Worm (Caenorhabditis elegans) whole organism, L4 larva: ENCODE measurements around the gene D1086.19.
A peak's percentile ranks its signal among the peaks of the same experiment; 100 is the strongest.

Source experiments
- F44E2.7 ChIP-seq: fragments of 200-800 bp; sonication (Bioruptor generic); IDR thresholded peaks from 2 replicates; pipeline ENCODE4 v2.1.2; 2022; ENCODE audit warnings: missing genetic modification characterization, missing compliant biosample characterization
- F49E8.2 ChIP-seq: sonication (generic microtip); optimal IDR thresholded peaks from 2 replicates; lab custom pipeline; 2016; ENCODE audit warnings: missing compliant biosample characterization, mild to moderate bottlenecking, missing genetic modification characterization, borderline replicate concordance
- T20F7.1 ChIP-seq: fragments of 200-800 bp; sonication (Bioruptor generic); optimal IDR thresholded peaks from 2 replicates; lab custom pipeline; 2018; ENCODE audit warnings: mild to moderate bottlenecking, missing genetic modification characterization, missing compliant biosample characterization
- T26A8.4 ChIP-seq: fragments of 200-800 bp; sonication (Bioruptor generic); IDR thresholded peaks from 2 replicates; pipeline ENCODE4 v1.3.6; 2022; ENCODE audit warnings: missing genetic modification characterization, missing compliant biosample characterization
- ZK337.2 ChIP-seq: fragments of 200-800 bp; sonication (Bioruptor generic); IDR thresholded peaks from 2 replicates; pipeline ENCODE4 v1.3.6; 2022; ENCODE audit warnings: missing genetic modification reagents, missing genetic modification characterization, missing compliant biosample characterization
- aha-1 ChIP-seq: fragments of 150-350 bp; peaks from one replicate; lab custom pipeline; 2014; ENCODE audit warnings: missing biosample characterization, missing genetic modification characterization
- arid-1 ChIP-seq: fragments of 200-800 bp; sonication (Bioruptor generic); conservative IDR thresholded peaks from 2 replicates; pipeline ENCODE4 v1.3.6; 2022; ENCODE audit warnings: missing genetic modification reagents, missing genetic modification characterization, missing compliant biosample characterization
- ceh-20 ChIP-seq: fragments of 200-800 bp; sonication (Bioruptor generic); IDR thresholded peaks from 2 replicates; pipeline ENCODE4 v1.3.6; 2022; ENCODE audit warnings: missing genetic modification reagents, missing genetic modification characterization, missing compliant biosample characterization
- ceh-28 ChIP-seq: fragments of 150-350 bp; optimal IDR thresholded peaks from 2 replicates; lab custom pipeline; 2014; ENCODE audit warnings: missing biosample characterization, missing genetic modification reagents, missing genetic modification characterization
- ceh-44 ChIP-seq: fragments of 200-800 bp; sonication (Bioruptor generic); IDR thresholded peaks from 2 replicates; pipeline ENCODE4 v1.3.6; 2022; ENCODE audit warnings: missing genetic modification reagents, missing genetic modification characterization, missing compliant biosample characterization
- ceh-62 ChIP-seq: sonication (generic microtip); optimal IDR thresholded peaks from 2 replicates; lab custom pipeline; 2017; ENCODE audit warnings: missing biosample characterization, missing genetic modification characterization
- cey-2 ChIP-seq: sonication (generic microtip); optimal IDR thresholded peaks from 3 replicates; lab custom pipeline; 2017; ENCODE audit warnings: missing genetic modification characterization, mild to moderate bottlenecking, missing compliant biosample characterization, antibody characterized with exemption, borderline replicate concordance; ENCODE audit not compliant: insufficient read depth
- ctbp-1 ChIP-seq: fragments of 200-800 bp; sonication (Bioruptor generic); IDR thresholded peaks from 2 replicates; pipeline ENCODE4 v1.3.6; 2022; ENCODE audit warnings: missing genetic modification reagents, missing genetic modification characterization, missing compliant biosample characterization
- daf-12 ChIP-seq: fragments of 150-350 bp; optimal IDR thresholded peaks from 2 replicates; lab custom pipeline; 2014; ENCODE audit warnings: missing biosample characterization, missing genetic modification reagents, missing genetic modification characterization
- daf-16 ChIP-seq, 3 experiments: sonication (generic microtip); optimal IDR thresholded peaks; 2 replicates each; lab custom pipeline; 2016 to 2017; ENCODE audit warnings: missing genetic modification characterization in 3 of 3, missing genetic modification reagents in 3 of 3, mild to moderate bottlenecking in 2 of 3, missing compliant biosample characterization in 2 of 3, missing biosample characterization in 1 of 3, moderate library complexity in 1 of 3
- dmd-6 ChIP-seq: fragments of 200-800 bp; sonication (Bioruptor generic); IDR thresholded peaks from 2 replicates; pipeline ENCODE4 v1.3.6; 2022; ENCODE audit warnings: missing genetic modification reagents, missing genetic modification characterization, missing compliant biosample characterization
- dmd-8 ChIP-seq: fragments of 200-800 bp; sonication (Bioruptor generic); IDR thresholded peaks from 2 replicates; pipeline ENCODE4 v1.3.6; 2022; ENCODE audit warnings: missing genetic modification characterization, missing compliant biosample characterization
- dpl-1 ChIP-seq: fragments of 150-350 bp; optimal IDR thresholded peaks from 2 replicates; lab custom pipeline; 2014; ENCODE audit warnings: missing biosample characterization, missing genetic modification reagents, missing genetic modification characterization
- dve-1 ChIP-seq: sonication (generic microtip); optimal IDR thresholded peaks from 2 replicates; lab custom pipeline; 2017; ENCODE audit warnings: antibody characterized with exemption, mild to moderate bottlenecking, missing genetic modification characterization, missing compliant biosample characterization; ENCODE audit not compliant: insufficient read depth
- fkh-10 ChIP-seq: fragments of 150-350 bp; optimal IDR thresholded peaks from 2 replicates; lab custom pipeline; 2014; ENCODE audit warnings: missing biosample characterization, missing genetic modification reagents, missing genetic modification characterization
- gei-8 ChIP-seq: fragments of 200-800 bp; sonication (Bioruptor generic); optimal IDR thresholded peaks from 2 replicates; lab custom pipeline; 2018; ENCODE audit warnings: mild to moderate bottlenecking, missing genetic modification characterization, missing compliant biosample characterization
- hlh-11 ChIP-seq: fragments of 200-800 bp; sonication (Bioruptor generic); optimal IDR thresholded peaks from 2 replicates; lab custom pipeline; 2018; ENCODE audit warnings: mild to moderate bottlenecking, missing genetic modification characterization, missing compliant biosample characterization
- hlh-30 ChIP-seq: sonication (generic microtip); optimal IDR thresholded peaks from 2 replicates; lab custom pipeline; 2017; ENCODE audit warnings: antibody characterized with exemption, mild to moderate bottlenecking, missing genetic modification characterization, missing compliant biosample characterization; ENCODE audit not compliant: insufficient read depth
- jun-1 ChIP-seq: fragments of 150-350 bp; optimal IDR thresholded peaks from 2 replicates; lab custom pipeline; 2014; ENCODE audit warnings: missing biosample characterization, missing genetic modification reagents, missing genetic modification characterization
- lsy-2 ChIP-seq, 2 experiments: fragments of 150-350 bp in 1 of 2; sonication (generic microtip) in 1 of 2; optimal IDR thresholded peaks; 2 replicates each; lab custom pipeline; 2014 to 2017; ENCODE audit warnings: missing biosample characterization in 2 of 2, missing genetic modification characterization in 2 of 2
- madf-5 ChIP-seq, 2 experiments: fragments of 200-800 bp; sonication (Bioruptor generic); IDR thresholded peaks; 2 replicates each; pipeline ENCODE4 v1.3.6; 2022; ENCODE audit warnings: missing compliant biosample characterization in 2 of 2, missing genetic modification characterization in 2 of 2
- madf-9 ChIP-seq: fragments of 200-800 bp; sonication (Bioruptor generic); conservative IDR thresholded peaks from 2 replicates; pipeline ENCODE4 v1.3.6; 2022; ENCODE audit warnings: missing genetic modification reagents, missing genetic modification characterization, missing compliant biosample characterization
- mdl-1 ChIP-seq, 2 experiments: fragments of 150-350 bp in 1 of 2; sonication (generic microtip) in 1 of 2; optimal IDR thresholded peaks; 2 replicates each; lab custom pipeline; 2014 to 2017; ENCODE audit warnings: missing biosample characterization in 2 of 2, missing genetic modification characterization in 2 of 2
- mep-1 ChIP-seq: fragments of 150-350 bp; sonication (generic microtip); optimal IDR thresholded peaks from 3 replicates; lab custom pipeline; 2014; ENCODE audit warnings: missing biosample characterization, missing genetic modification characterization
- mxl-2 ChIP-seq: fragments of 200-800 bp; sonication (Bioruptor generic); conservative IDR thresholded peaks from 2 replicates; pipeline ENCODE4 v1.3.6; 2022; ENCODE audit warnings: missing genetic modification reagents, missing genetic modification characterization, missing compliant biosample characterization
- mxl-3 ChIP-seq: fragments of 200-800 bp; sonication (Bioruptor generic); optimal IDR thresholded peaks from 2 replicates; lab custom pipeline; 2018; ENCODE audit warnings: mild to moderate bottlenecking, missing genetic modification characterization, missing compliant biosample characterization
- nhr-237 ChIP-seq: sonication (generic microtip); optimal IDR thresholded peaks from 2 replicates; lab custom pipeline; 2017; ENCODE audit warnings: missing biosample characterization, missing genetic modification characterization
- nhr-28 ChIP-seq: fragments of 150-350 bp; optimal IDR thresholded peaks from 2 replicates; lab custom pipeline; 2014; ENCODE audit warnings: missing biosample characterization, missing genetic modification characterization
- nhr-48 ChIP-seq: sonication (generic microtip); optimal IDR thresholded peaks from 2 replicates; lab custom pipeline; 2016; ENCODE audit warnings: mild to moderate bottlenecking, missing genetic modification characterization, missing compliant biosample characterization
- nhr-6 ChIP-seq: fragments of 150-350 bp; optimal IDR thresholded peaks from 2 replicates; lab custom pipeline; 2014; ENCODE audit warnings: missing biosample characterization, missing genetic modification characterization
- nhr-77 ChIP-seq: fragments of 150-350 bp; optimal IDR thresholded peaks from 2 replicates; lab custom pipeline; 2014; ENCODE audit warnings: missing biosample characterization, missing genetic modification characterization
- pqm-1 ChIP-seq: sonication (generic microtip); optimal IDR thresholded peaks from 2 replicates; lab custom pipeline; 2017; ENCODE audit warnings: missing biosample characterization, missing genetic modification characterization
- rbr-2 ChIP-seq: sonication (generic microtip); optimal IDR thresholded peaks from 2 replicates; lab custom pipeline; 2016; ENCODE audit warnings: missing genotype, missing genetic modification characterization, missing compliant biosample characterization
- skn-1 ChIP-seq: fragments of 150-350 bp; optimal IDR thresholded peaks from 2 replicates; lab custom pipeline; 2014; ENCODE audit warnings: missing biosample characterization, missing genetic modification characterization
- snpc-4 ChIP-seq: fragments of 150-350 bp; optimal IDR thresholded peaks from 2 replicates; lab custom pipeline; 2014; ENCODE audit warnings: missing biosample characterization, missing genetic modification characterization
- tag-97 ChIP-seq: fragments of 200-800 bp; sonication (Bioruptor generic); IDR thresholded peaks from 2 replicates; pipeline ENCODE4 v1.3.6; 2022; ENCODE audit warnings: missing genetic modification characterization, missing compliant biosample characterization
- zfp-3 ChIP-seq: fragments of 200-800 bp; sonication (Bioruptor generic); conservative IDR thresholded peaks from 2 replicates; pipeline ENCODE4 v1.3.6; 2022; ENCODE audit warnings: missing genetic modification reagents, missing genetic modification characterization, missing compliant biosample characterization
- ztf-11 ChIP-seq: fragments of 150-350 bp; optimal IDR thresholded peaks from 2 replicates; lab custom pipeline; 2014; ENCODE audit warnings: missing biosample characterization, missing genetic modification characterization

Gene D1086.19

ce11 chrV:14133002-14133763 is 45.0 kb downstream of the D1086.19 start (continued):
- no peak for TF ChIP-seq daf-12

ce11 chrV:14134757-14135441 is 46.7 kb downstream of the D1086.19 start:
- TF ChIP-seq madf-5 (GFP tag; IDR thresholded peaks at IDR 0.05; lab: Robert Waterston, UW) (0 out of 4 replicates have a peak, but pooled peaks of 1 of the 2 experiments have one; percentile 13), mdl-1 (tag; optimal IDR thresholded peaks at IDR 0.05; lab: Kevin White, UChicago) (no peak), pqm-1 (tag; lab: Kevin White, UChicago) (peak; percentile 91), dmd-6 (GFP tag; lab: Robert Waterston, UW) (peak; percentile 72), hlh-11 (tag; lab: Kevin White, UChicago) (peak; percentile 36), F44E2.7 (GFP tag; lab: Robert Waterston, UW) (no peak), rbr-2 (no peak), nhr-28 (tag; lab: Kevin White, UChicago) (peak; percentile 57), ceh-20 (GFP tag; lab: Robert Waterston, UW) (no peak), cey-2 (tag; lab: Kevin White, UChicago) (no peak), ceh-28 (tag; lab: Kevin White, UChicago) (no peak), F49E8.2 (tag; lab: Kevin White, UChicago) (no peak), nhr-237 (no peak), ctbp-1 (GFP tag; lab: Robert Waterston, UW) (no peak), ceh-44 (GFP tag; lab: Robert Waterston, UW) (no peak), nhr-77 (peak; percentile 48), madf-9 (GFP tag; lab: Robert Waterston, UW) (no peak), daf-16 (GFP tag; optimal IDR thresholded peaks at IDR 0.05; lab: Kevin White, UChicago) (no peak), daf-16 (tag; optimal IDR thresholded peaks at IDR 0.05; lab: Kevin White, UChicago) (peak; percentile 58), dmd-8 (no peak), arid-1 (GFP tag; lab: Robert Waterston, UW) (no peak), ZK337.2 (GFP tag; lab: Robert Waterston, UW) (no peak), dve-1 (tag; lab: Kevin White, UChicago) (peak; percentile 29), skn-1 (tag; lab: Kevin White, UChicago) (no peak), aha-1 (tag; lab: Kevin White, UChicago) (peak; percentile 76), mxl-3 (GFP tag; lab: Kevin White, UChicago) (peak; percentile 12), ceh-62 (tag; lab: Kevin White, UChicago) (no peak), fkh-10 (GFP tag; lab: Kevin White, UChicago) (no peak)

ce11 chrV:14136152-14136551 is 48.0 kb downstream of the D1086.19 start:
- peak; percentile 53 to 90 for TF ChIP-seq mdl-1 (tag; optimal IDR thresholded peaks at IDR 0.05; lab: Kevin White, UChicago)
- TF ChIP-seq hlh-11 (tag; lab: Kevin White, UChicago) = peak; percentile 89
- peak; percentile 97 for TF ChIP-seq nhr-6
- TF ChIP-seq fkh-10 (GFP tag; lab: Kevin White, UChicago) = no peak
- peak; percentile 81 for TF ChIP-seq mxl-3 (GFP tag; lab: Kevin White, UChicago)
- no peak for TF ChIP-seq T20F7.1
- TF ChIP-seq pqm-1 (tag; lab: Kevin White, UChicago) = peak; percentile 39
- TF ChIP-seq T26A8.4 = peak; percentile 35; the same call in 1 of the 2 replicates
- TF ChIP-seq tag-97 (GFP tag; lab: Robert Waterston, UW) = no peak
- TF ChIP-seq dve-1 (tag; lab: Kevin White, UChicago) = peak; percentile 65
- peak; percentile 48 for TF ChIP-seq dpl-1 (GFP tag; lab: Kevin White, UChicago)
- peak; percentile 78 for TF ChIP-seq mep-1 (tag; lab: Kevin White, UChicago)
- no peak for TF ChIP-seq snpc-4 (tag; lab: Kevin White, UChicago)
- no peak for TF ChIP-seq madf-5 (GFP tag; IDR thresholded peaks at IDR 0.05; lab: Robert Waterston, UW)
- TF ChIP-seq rbr-2 = peak; percentile 58
- no peak for TF ChIP-seq mxl-2 (GFP tag; lab: Robert Waterston, UW)
- peak; percentile 75 for TF ChIP-seq hlh-30
- TF ChIP-seq ztf-11 (tag; lab: Kevin White, UChicago) = no peak
- TF ChIP-seq gei-8 (GFP tag; lab: Kevin White, UChicago) = no peak
- no peak for TF ChIP-seq jun-1 (tag; lab: Kevin White, UChicago)
- no peak for TF ChIP-seq daf-16 (GFP tag; optimal IDR thresholded peaks at IDR 0.05; lab: Kevin White, UChicago)
- TF ChIP-seq daf-16 (tag; optimal IDR thresholded peaks at IDR 0.05; lab: Kevin White, UChicago) = peak; percentile 34
- TF ChIP-seq zfp-3 (GFP tag; lab: Robert Waterston, UW) = no peak
- TF ChIP-seq lsy-2 (tag; optimal IDR thresholded peaks at IDR 0.05; lab: Kevin White, UChicago) = peak; percentile 33 to 69
- TF ChIP-seq nhr-48 (tag; lab: Kevin White, UChicago) = peak; percentile 53
- peak; percentile 68 for TF ChIP-seq dmd-6 (GFP tag; lab: Robert Waterston, UW)
- TF ChIP-seq nhr-28 (tag; lab: Kevin White, UChicago) = peak; percentile 83
